Worm (Caenorhabditis elegans): Measurements from ENCODE around the gene D1005.4.

ce11 chrX:1473794-1474193 lies 11.8 kb downstream of the D1005.4 start:
- no peak for TF ChIP-seq nhr-237 (tag; optimal IDR thresholded peaks at IDR 0.05)
- no peak for TF ChIP-seq elt-1 (tag; optimal IDR thresholded peaks at IDR 0.05; ENCODE audit: borderline replicate concordance, insufficient read depth)
- TF ChIP-seq unc-62 (GFP tag; optimal IDR thresholded peaks at IDR 0.05) = no peak
- no peak for TF ChIP-seq lin-13 (tag; optimal IDR thresholded peaks at IDR 0.05)
- TF ChIP-seq snpc-4 (tag; optimal IDR thresholded peaks at IDR 0.05) = no peak
- TF ChIP-seq ztf-11 (tag; optimal IDR thresholded peaks at IDR 0.05) = no peak
- TF ChIP-seq pha-4 (tag; optimal IDR thresholded peaks at IDR 0.05) = no peak
- no peak for TF ChIP-seq blmp-1 (tag; optimal IDR thresholded peaks at IDR 0.05)
- TF ChIP-seq mep-1 (tag; optimal IDR thresholded peaks at IDR 0.05) = no peak

Measured in whole organism, mixed stage, embryonic.